Worm (Caenorhabditis elegans) whole organism, L2 larva: ENCODE results near the gene bli-5.

Source experiments
- C34F6.9 ChIP-seq: fragments of 150-350 bp; optimal IDR thresholded peaks from 2 replicates; lab custom pipeline; 2014; ENCODE audit warnings: missing biosample characterization, missing genetic modification characterization
- F13H6.1 ChIP-seq: sonication (generic microtip); optimal IDR thresholded peaks from 2 replicates; lab custom pipeline; 2016; ENCODE audit warnings: missing genetic modification characterization, missing compliant biosample characterization
- R02D3.7 ChIP-seq: fragments of 150-350 bp; optimal IDR thresholded peaks from 2 replicates; lab custom pipeline; 2014; ENCODE audit warnings: missing biosample characterization, missing genetic modification characterization
- Y55F3AM.14 ChIP-seq: fragments of 200-800 bp; sonication (Bioruptor generic); optimal IDR thresholded peaks from 2 replicates; lab custom pipeline; 2018; ENCODE audit warnings: mild to moderate bottlenecking, missing genetic modification characterization, missing compliant biosample characterization
- alr-1 ChIP-seq: fragments of 150-350 bp; optimal IDR thresholded peaks from 2 replicates; lab custom pipeline; 2014; ENCODE audit warnings: missing biosample characterization, missing genetic modification characterization
- ama-1 ChIP-seq: fragments of 150-350 bp; optimal IDR thresholded peaks from 2 replicates; lab custom pipeline; 2018; ENCODE audit warnings: inconsistent platforms
- ceh-16 ChIP-seq: fragments of 150-350 bp; optimal IDR thresholded peaks from 2 replicates; lab custom pipeline; 2014; ENCODE audit warnings: missing biosample characterization, missing genetic modification characterization
- crh-2 ChIP-seq: sonication (generic microtip); optimal IDR thresholded peaks from 2 replicates; lab custom pipeline; 2017; ENCODE audit warnings: missing biosample characterization, missing genetic modification characterization
- egl-27 ChIP-seq: sonication (generic microtip); optimal IDR thresholded peaks from 3 replicates; lab custom pipeline; 2017; ENCODE audit warnings: missing biosample characterization, missing genetic modification reagents, missing genetic modification characterization
- elt-1 ChIP-seq: fragments of 150-350 bp; optimal IDR thresholded peaks from 2 replicates; lab custom pipeline; 2014; ENCODE audit warnings: missing biosample characterization, missing genetic modification characterization
- lin-11 ChIP-seq: fragments of 150-350 bp; sonication (generic microtip); optimal IDR thresholded peaks from 2 replicates; lab custom pipeline; 2014; ENCODE audit warnings: missing biosample characterization, missing genetic modification characterization, inconsistent platforms, mixed read lengths
- lin-13 ChIP-seq: fragments of 150-350 bp; optimal IDR thresholded peaks from 2 replicates; lab custom pipeline; 2014; ENCODE audit warnings: missing biosample characterization, missing genetic modification reagents, missing genetic modification characterization
- lin-39 ChIP-seq: fragments of 150-350 bp; optimal IDR thresholded peaks from 2 replicates; lab custom pipeline; 2014; ENCODE audit warnings: missing biosample characterization, missing genetic modification reagents, missing genetic modification characterization
- lsy-2 ChIP-seq, 2 experiments: fragments of 150-350 bp in 1 of 2; sonication (generic microtip) in 1 of 2; optimal IDR thresholded peaks; 2 replicates each; lab custom pipeline; 2014 to 2017; ENCODE audit warnings: missing biosample characterization in 2 of 2, missing genetic modification characterization in 2 of 2
- mab-5 ChIP-seq: fragments of 150-350 bp; optimal IDR thresholded peaks from 2 replicates; lab custom pipeline; 2014; ENCODE audit warnings: missing biosample characterization, missing genetic modification characterization
- mbf-1 ChIP-seq: sonication (generic microtip); optimal IDR thresholded peaks from 2 replicates; lab custom pipeline; 2017; ENCODE audit warnings: missing biosample characterization, missing genetic modification characterization
- nhr-11 ChIP-seq: fragments of 150-350 bp; optimal IDR thresholded peaks from 2 replicates; lab custom pipeline; 2014; ENCODE audit warnings: missing biosample characterization, missing genetic modification characterization
- nhr-12 ChIP-seq: fragments of 150-350 bp; optimal IDR thresholded peaks from 2 replicates; lab custom pipeline; 2014; ENCODE audit warnings: missing biosample characterization, missing genetic modification characterization
- nhr-129 ChIP-seq: fragments of 150-350 bp; optimal IDR thresholded peaks from 2 replicates; lab custom pipeline; 2014; ENCODE audit warnings: missing biosample characterization, missing genetic modification characterization
- nhr-21 ChIP-seq: fragments of 150-350 bp; optimal IDR thresholded peaks from 2 replicates; lab custom pipeline; 2014; ENCODE audit warnings: missing biosample characterization, missing genetic modification characterization
- nhr-237 ChIP-seq: fragments of 150-350 bp; optimal IDR thresholded peaks from 2 replicates; lab custom pipeline; 2014; ENCODE audit warnings: missing biosample characterization, missing genetic modification characterization
- nhr-25 ChIP-seq: fragments of 150-350 bp; sonication (generic microtip); optimal IDR thresholded peaks from 3 replicates; lab custom pipeline; 2014; ENCODE audit warnings: missing biosample characterization, missing genetic modification characterization
- nhr-77 ChIP-seq: fragments of 150-350 bp; optimal IDR thresholded peaks from 2 replicates; lab custom pipeline; 2014; ENCODE audit warnings: missing biosample characterization, missing genetic modification characterization
- peb-1 ChIP-seq: fragments of 150-350 bp; optimal IDR thresholded peaks from 2 replicates; lab custom pipeline; 2014; ENCODE audit warnings: missing biosample characterization, missing genetic modification characterization
- sma-9 ChIP-seq, 2 experiments: fragments of 150-350 bp in 1 of 2; sonication (generic microtip) in 1 of 2; optimal IDR thresholded peaks; 2 replicates each; lab custom pipeline; 2014 to 2016; ENCODE audit warnings: missing genetic modification characterization in 2 of 2, mild to moderate bottlenecking in 1 of 2, missing biosample characterization in 1 of 2, missing compliant biosample characterization in 1 of 2, missing genetic modification reagents in 1 of 2, moderate library complexity in 1 of 2
- snpc-4 ChIP-seq: fragments of 150-350 bp; optimal IDR thresholded peaks from 2 replicates; lab custom pipeline; 2014; ENCODE audit warnings: missing biosample characterization, missing genetic modification characterization
- unc-39 ChIP-seq: fragments of 150-350 bp; optimal IDR thresholded peaks from 2 replicates; lab custom pipeline; 2014; ENCODE audit warnings: missing biosample characterization, missing genetic modification characterization
- unc-55 ChIP-seq: fragments of 150-350 bp; sonication (generic microtip); optimal IDR thresholded peaks from 3 replicates; lab custom pipeline; 2014; ENCODE audit warnings: missing biosample characterization, missing genetic modification reagents, missing genetic modification characterization
- unc-62 ChIP-seq: fragments of 150-350 bp; optimal IDR thresholded peaks from 2 replicates; lab custom pipeline; 2014; ENCODE audit warnings: missing biosample characterization, missing genetic modification reagents, missing genetic modification characterization
- zag-1 ChIP-seq: fragments of 150-350 bp; optimal IDR thresholded peaks from 2 replicates; lab custom pipeline; 2014; ENCODE audit warnings: missing biosample characterization, missing genetic modification characterization
- ztf-1 ChIP-seq: fragments of 200-800 bp; sonication (Bioruptor generic); conservative IDR thresholded peaks from 2 replicates; pipeline ENCODE4 v1.3.6; 2022; ENCODE audit warnings: missing genetic modification characterization, missing compliant biosample characterization
- ztf-4 ChIP-seq: fragments of 150-350 bp; optimal IDR thresholded peaks from 2 replicates; lab custom pipeline; 2014; ENCODE audit warnings: missing biosample characterization, missing genetic modification characterization

bli-5 gene

DNA sequence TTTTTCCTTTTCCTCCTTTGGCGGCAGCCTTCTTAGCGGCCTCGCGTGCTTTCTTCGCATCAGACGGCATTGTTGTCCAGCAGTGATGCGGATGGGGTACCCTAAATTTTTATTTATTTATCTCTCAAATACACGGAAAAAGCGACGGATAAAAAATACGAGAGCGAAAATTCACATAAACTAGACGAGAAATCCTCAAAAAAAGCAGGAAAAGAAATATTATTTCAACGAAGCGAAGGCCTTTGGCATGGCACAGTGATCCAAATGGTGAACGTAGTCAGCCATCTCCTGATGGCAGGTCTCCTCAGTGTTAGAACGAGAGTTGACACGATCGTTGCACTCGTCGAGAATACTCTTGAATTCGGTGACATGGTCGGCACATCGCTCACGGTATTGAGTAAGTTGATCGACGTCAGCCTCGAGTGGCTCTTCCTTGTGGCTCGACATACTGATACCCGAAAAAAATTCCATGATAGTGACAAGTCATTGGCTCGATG lies 32.6 kb upstream of the bli-5 start, which contains the start of the genes abcf-2 and T27E9.2:
Gene abcf-2, minus strand, starts transcription at position 101 of the 497 bp plus-strand sequence.
Gene T27E9.2, minus strand, starts transcription at position 447 of the 497 bp plus-strand sequence.
- TF ChIP-seq lin-13 (GFP tag; lab: Kevin White, UChicago), result no peak
- no peak for TF ChIP-seq Y55F3AM.14
- TF ChIP-seq mab-5 (tag; lab: Kevin White, UChicago), result no peak
- TF ChIP-seq lsy-2 (tag; optimal IDR thresholded peaks at IDR 0.05; lab: Kevin White, UChicago), result no peak
- no peak for TF ChIP-seq R02D3.7 (tag; lab: Kevin White, UChicago)
- no peak for TF ChIP-seq nhr-12 (tag; lab: Kevin White, UChicago)
- TF ChIP-seq ztf-1 (GFP tag; lab: Robert Waterston, UW), result no peak
- no peak for TF ChIP-seq egl-27 (tag; lab: Kevin White, UChicago)
- TF ChIP-seq nhr-237, result no peak
- no peak for TF ChIP-seq ceh-16 (tag; lab: Kevin White, UChicago)
- TF ChIP-seq ztf-4, result no peak

DNA sequence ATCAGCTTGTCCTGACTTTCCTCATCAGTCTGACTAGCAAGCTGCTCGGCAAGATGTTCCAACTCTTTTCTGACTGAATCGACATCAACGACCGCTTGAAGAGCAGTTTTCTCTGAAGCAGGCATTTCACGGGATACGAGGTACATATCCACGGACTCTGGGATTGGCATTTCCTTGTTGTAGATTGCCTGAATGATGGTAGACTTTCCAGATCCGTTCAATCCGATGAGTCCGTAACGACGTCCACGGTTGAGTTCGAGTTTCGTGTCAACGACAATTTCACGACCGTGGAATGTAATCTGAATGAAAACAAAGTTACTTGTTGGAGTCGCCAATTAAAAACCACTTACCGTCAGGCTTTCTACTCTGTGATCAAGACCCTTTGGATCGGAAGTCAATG lies 32.0 kb upstream of the bli-5 start:
- TF ChIP-seq mbf-1 (tag; lab: Kevin White, UChicago), result no peak
- TF ChIP-seq Y55F3AM.14, result no peak
- no peak for TF ChIP-seq unc-39 (tag; lab: Kevin White, UChicago)
- TF ChIP-seq, all 48 proteins: peak for 0

DNA sequence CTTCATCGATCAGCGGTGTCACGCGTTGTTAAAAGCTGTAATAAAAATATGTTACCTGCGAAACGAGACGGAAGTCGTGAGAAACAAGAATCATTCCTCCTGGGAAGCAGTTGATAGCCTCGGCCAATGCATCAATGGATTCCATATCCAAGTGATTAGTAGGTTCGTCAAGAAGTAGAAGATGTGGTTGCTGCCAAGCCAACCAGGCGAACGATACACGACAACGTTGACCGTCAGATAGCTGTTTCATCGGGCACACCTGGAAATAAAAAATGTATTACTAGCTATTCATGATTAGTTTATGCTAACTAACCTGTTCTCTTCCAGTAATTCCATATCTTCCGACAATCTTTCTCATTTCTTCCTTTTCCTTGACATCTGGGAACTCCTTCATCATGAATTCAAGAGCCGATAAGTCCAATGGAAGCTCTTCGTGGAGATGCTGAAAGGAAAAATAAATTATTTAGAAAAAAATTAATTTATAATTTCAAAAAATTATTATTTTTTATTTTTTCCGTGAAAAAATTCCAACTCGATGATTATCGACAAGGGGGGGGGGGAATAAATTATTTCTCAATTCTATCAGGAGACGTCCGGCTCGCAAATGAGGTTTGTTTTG lies 29.5 kb upstream of the bli-5 start, which contains the start of gene tag-164:
Gene tag-164, plus strand, starts transcription at position 569 of the 619 bp plus-strand sequence.
- TF ChIP-seq mab-5 (tag; lab: Kevin White, UChicago), result no peak
- no peak for TF ChIP-seq unc-39 (tag; lab: Kevin White, UChicago)
- TF ChIP-seq nhr-25, result no peak
- TF ChIP-seq sma-9 (GFP tag; optimal IDR thresholded peaks at IDR 0.05; lab: Kevin White, UChicago), result no peak
- TF ChIP-seq sma-9 (tag; optimal IDR thresholded peaks at IDR 0.05; lab: Kevin White, UChicago), result no peak
- TF ChIP-seq unc-62 (GFP tag; lab: Kevin White, UChicago), result no peak
- TF ChIP-seq nhr-237, result no peak
- TF ChIP-seq ztf-1 (GFP tag; lab: Robert Waterston, UW), result no peak

DNA sequence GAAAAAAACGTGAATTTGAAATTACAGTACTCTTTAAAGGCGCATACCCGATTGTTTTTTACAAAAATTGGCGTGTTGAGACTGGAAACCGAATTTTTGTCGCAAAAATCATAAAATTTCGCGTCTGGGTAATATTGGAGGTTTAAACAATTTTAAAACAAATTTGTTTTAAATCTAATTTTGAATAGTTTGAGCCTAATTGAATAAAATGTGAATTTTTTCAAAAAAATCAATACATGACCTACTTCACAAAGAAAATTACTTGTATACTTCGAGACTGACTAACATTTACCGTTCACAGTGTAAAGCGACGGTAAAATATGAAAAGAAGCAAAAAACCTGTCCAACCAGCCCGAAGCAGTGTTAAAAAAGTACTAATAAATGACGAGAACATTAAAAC lies 27.7 kb upstream of the bli-5 start:
- no peak for TF ChIP-seq nhr-11 (tag; lab: Kevin White, UChicago)
- no peak for TF ChIP-seq elt-1
- TF ChIP-seq lin-39 (tag; lab: Kevin White, UChicago), result no peak
- TF ChIP-seq ama-1 (lab: Kevin White, UChicago), result peak; percentile 1
- TF ChIP-seq nhr-77 (tag; lab: Kevin White, UChicago), result no peak
- no peak for TF ChIP-seq alr-1 (tag; lab: Kevin White, UChicago)

DNA sequence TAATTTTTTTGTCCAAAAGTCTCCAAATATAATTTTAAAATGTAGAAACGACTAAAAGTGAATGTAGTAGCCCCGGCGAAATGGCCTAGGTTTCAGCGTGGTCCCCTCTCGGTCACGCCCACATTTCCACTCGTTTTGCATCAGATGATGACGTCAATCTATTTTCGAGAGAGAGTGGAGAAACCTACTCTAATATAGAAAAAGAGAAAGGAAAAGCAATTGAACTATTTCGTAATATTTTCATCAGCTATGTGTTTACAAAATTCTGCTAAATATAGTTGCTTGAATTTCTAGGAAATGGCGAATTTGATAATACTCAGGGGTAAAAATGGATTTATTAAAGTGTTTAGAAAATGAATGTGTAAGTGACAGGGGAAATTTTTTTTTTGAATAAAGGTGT lies 26.2 kb upstream of the bli-5 start:
- TF ChIP-seq sma-9 (GFP tag; optimal IDR thresholded peaks at IDR 0.05; lab: Kevin White, UChicago), result peak; percentile 12
- TF ChIP-seq sma-9 (tag; optimal IDR thresholded peaks at IDR 0.05; lab: Kevin White, UChicago), result no peak
- TF ChIP-seq peb-1 (tag; lab: Kevin White, UChicago), result no peak
- no peak for TF ChIP-seq lin-11 (tag; lab: Kevin White, UChicago)
- TF ChIP-seq nhr-21 (tag; lab: Kevin White, UChicago), result no peak
- peak; percentile 92 for TF ChIP-seq unc-55 (GFP tag; lab: Kevin White, UChicago)
- TF ChIP-seq lin-13 (GFP tag; lab: Kevin White, UChicago), result peak; percentile 53
- no peak for TF ChIP-seq F13H6.1 (tag; lab: Kevin White, UChicago)
- no peak for TF ChIP-seq snpc-4 (tag; lab: Kevin White, UChicago)
- peak; percentile 1 for TF ChIP-seq zag-1 (tag; lab: Kevin White, UChicago)
- TF ChIP-seq nhr-129 (tag; lab: Kevin White, UChicago), result peak; percentile 73
- no peak for TF ChIP-seq nhr-11 (tag; lab: Kevin White, UChicago)
- TF ChIP-seq crh-2 (tag; lab: Kevin White, UChicago), result peak; percentile 66
- no peak for TF ChIP-seq ceh-16 (tag; lab: Kevin White, UChicago)
- TF ChIP-seq C34F6.9 (tag; lab: Kevin White, UChicago), result peak; percentile 73
- TF ChIP-seq lsy-2 (tag; optimal IDR thresholded peaks at IDR 0.05; lab: Kevin White, UChicago), result peak in 1 of 2 experiments; percentile 64
- no peak for TF ChIP-seq Y55F3AM.14
- TF ChIP-seq lin-39 (tag; lab: Kevin White, UChicago), result no peak
- no peak for TF ChIP-seq alr-1 (tag; lab: Kevin White, UChicago)
